Fruit fly (Drosophila melanogaster): ENCODE data around the gene BI-1.
A peak's percentile ranks its signal among the peaks of the same experiment; 100 is the strongest.

The BI-1 gene

DNA sequence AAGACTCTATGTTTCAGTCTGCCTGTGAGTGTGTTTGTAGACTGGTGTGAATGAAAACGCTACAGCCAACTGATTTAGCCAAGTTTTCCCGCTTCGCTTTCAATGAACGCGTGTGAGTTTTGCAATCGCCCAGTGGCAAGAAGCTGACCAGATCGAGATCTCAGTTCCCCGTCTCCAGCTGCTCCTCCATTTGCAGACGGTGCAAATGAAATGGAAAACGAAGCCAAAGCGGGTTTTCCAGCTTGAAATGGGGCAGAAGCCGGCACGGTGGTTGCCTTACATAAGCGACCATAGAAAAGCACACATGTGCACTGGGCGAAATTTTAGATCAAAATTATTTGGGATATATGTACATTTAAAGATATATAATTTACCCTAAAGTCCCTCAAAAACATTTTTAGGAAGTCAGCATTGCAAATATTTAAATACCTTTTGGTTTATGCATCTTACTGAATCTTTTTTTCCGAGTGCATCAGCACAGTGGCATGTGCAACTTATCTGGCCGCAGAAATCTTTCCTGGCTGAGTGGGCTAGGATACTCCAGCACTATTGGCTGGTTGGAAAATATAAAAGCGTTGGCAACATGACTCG lies 10.3 kb upstream of the BI-1 start, which contains the start of gene CG43059 (continued):
- TF ChIP-seq CG3032 (tag; optimal IDR thresholded peaks at IDR 0.05) (no peak), esn (GFP tag; optimal IDR thresholded peaks at IDR 0.05) (no peak), Sox102F (GFP tag; optimal IDR thresholded peaks at IDR 0.05) (no peak), cyc (GFP tag; optimal IDR thresholded peaks at IDR 0.05) (no peak), CG6808 (GFP tag; optimal IDR thresholded peaks at IDR 0.05) (no peak), CG4318 (GFP tag; optimal IDR thresholded peaks at IDR 0.05) (peak; percentile 65), Gug (GFP tag; IDR thresholded peaks at IDR 0.05) (peak; percentile 78), CG1621 (tag; optimal IDR thresholded peaks at IDR 0.05) (no peak), acj6 (GFP tag; optimal IDR thresholded peaks at IDR 0.05) (peak; percentile 38), CG10669 (GFP tag; optimal IDR thresholded peaks at IDR 0.05) (no peak), Eip75B (GFP tag; optimal IDR thresholded peaks at IDR 0.05) (peak; percentile 32), Ets96B (tag; optimal IDR thresholded peaks at IDR 0.05) (no peak), Eip93F (GFP tag; optimal IDR thresholded peaks at IDR 0.05) (no peak), Blimp-1 (GFP tag; optimal IDR thresholded peaks at IDR 0.05) (no peak), achi (GFP tag; optimal IDR thresholded peaks at IDR 0.05) (peak; percentile 64), CG6163 (GFP tag; IDR thresholded peaks at IDR 0.05) (peak; percentile 87)

DNA sequence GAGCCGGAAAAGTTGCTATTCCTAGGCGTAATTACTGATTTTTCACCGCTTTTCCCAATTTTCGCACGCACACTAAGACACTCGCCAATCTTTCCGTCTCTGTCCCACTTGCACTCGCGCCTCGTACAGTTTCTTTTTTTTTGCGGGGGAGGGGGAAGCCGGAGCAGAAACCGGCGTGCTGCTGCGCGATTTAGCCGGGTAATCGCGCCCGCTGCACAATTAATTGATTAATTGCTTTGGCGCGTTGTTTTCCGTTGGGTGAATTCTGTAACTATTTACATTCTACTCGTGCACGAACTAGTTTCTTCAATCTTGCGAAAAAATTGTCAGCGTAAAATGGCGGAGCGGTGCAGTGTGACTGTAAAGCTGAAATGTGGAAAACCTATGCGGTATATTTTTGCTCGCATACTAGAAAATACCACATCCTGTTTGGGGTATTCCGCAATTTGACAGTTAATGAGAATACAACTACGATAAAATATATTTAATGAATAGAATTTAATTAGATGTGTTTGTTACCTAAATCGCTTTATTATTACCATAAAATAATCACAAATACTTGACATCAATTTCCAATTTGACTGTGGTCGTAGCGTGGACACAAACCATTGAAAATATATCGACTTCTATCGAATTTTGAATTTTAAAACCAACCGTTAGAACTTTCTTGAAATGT lies 6.5 kb upstream of the BI-1 start, which contains the start of gene Cpsf6:
Cpsf6 (minus strand) TSS at position 362 of the 676 bp plus-strand sequence.
- TF ChIP-seq CG11294 (GFP tag; IDR thresholded peaks at IDR 0.05) (no peak), Lpt (GFP tag; optimal IDR thresholded peaks at IDR 0.05) (no peak), CG3919 (GFP tag; optimal IDR thresholded peaks at IDR 0.05) (peak; percentile 40), CG11762 (GFP tag; optimal IDR thresholded peaks at IDR 0.05; ENCODE audit: insufficient read depth) (no peak), CG9139 (GFP tag; optimal IDR thresholded peaks at IDR 0.05) (peak; percentile 16), Ets21C (GFP tag; optimal IDR thresholded peaks at IDR 0.05) (peak; percentile 30), Eip93F (GFP tag; optimal IDR thresholded peaks at IDR 0.05) (peak; percentile 14), fd85E (GFP tag; optimal IDR thresholded peaks at IDR 0.05) (no peak), Eip75B (GFP tag; optimal IDR thresholded peaks at IDR 0.05) (peak; percentile 34), Hr4 (GFP tag; optimal IDR thresholded peaks at IDR 0.05) (peak; percentile 61), lz (GFP tag; optimal IDR thresholded peaks at IDR 0.05) (peak; percentile 41), CG7368 (GFP tag; optimal IDR thresholded peaks at IDR 0.05) (no peak), CG1621 (tag; optimal IDR thresholded peaks at IDR 0.05) (no peak), Smox (GFP tag; optimal IDR thresholded peaks at IDR 0.05) (peak; percentile 45), CG32006 (GFP tag; optimal IDR thresholded peaks at IDR 0.05) (peak; percentile 16), CG8632 (GFP tag; optimal IDR thresholded peaks at IDR 0.05) (no peak), CG8319 (GFP tag; optimal IDR thresholded peaks at IDR 0.05) (no peak), CG31627 (GFP tag; optimal IDR thresholded peaks at IDR 0.05) (peak; percentile 42), CG6276 (GFP tag; optimal IDR thresholded peaks at IDR 0.05) (no peak), CG15336 (GFP tag; IDR thresholded peaks at IDR 0.05) (no peak), OdsH (GFP tag; optimal IDR thresholded peaks at IDR 0.05) (peak; percentile 47), CG16779 (tag; optimal IDR thresholded peaks at IDR 0.05) (no peak), cyc (GFP tag; optimal IDR thresholded peaks at IDR 0.05) (peak; percentile 14), CG8119 (GFP tag; IDR thresholded peaks at IDR 0.05) (0 out of 3 replicates have a peak, but pooled peaks have one; percentile 27), CG4318 (GFP tag; optimal IDR thresholded peaks at IDR 0.05) (no peak), pdm3 (GFP tag; optimal IDR thresholded peaks at IDR 0.05) (peak; percentile 55), Sox102F (GFP tag; optimal IDR thresholded peaks at IDR 0.05) (peak; percentile 36), vri (GFP tag; optimal IDR thresholded peaks at IDR 0.05) (no peak), Eip78C (GFP tag) (peak; percentile 74), Gug (GFP tag; IDR thresholded peaks at IDR 0.05) (peak; percentile 49; the same call in 1 of the 2 replicates), ss (GFP tag; optimal IDR thresholded peaks at IDR 0.05) (peak; percentile 46 to 58), CG11902 (GFP tag; optimal IDR thresholded peaks at IDR 0.05) (peak; percentile 7), achi (GFP tag; optimal IDR thresholded peaks at IDR 0.05) (peak; percentile 10), acj6 (GFP tag; optimal IDR thresholded peaks at IDR 0.05) (peak; percentile 44), CG3032 (tag; optimal IDR thresholded peaks at IDR 0.05) (peak; percentile 57), CG10631 (GFP tag; optimal IDR thresholded peaks at IDR 0.05) (peak; percentile 47), spab (GFP tag; optimal IDR thresholded peaks at IDR 0.05) (no peak), Hr39 (GFP tag; optimal IDR thresholded peaks at IDR 0.05) (peak; percentile 48), fd59A (GFP tag; optimal IDR thresholded peaks at IDR 0.05) (no peak), Sox15 (GFP tag; optimal IDR thresholded peaks at IDR 0.05) (no peak), CG6808 (GFP tag; optimal IDR thresholded peaks at IDR 0.05) (peak; percentile 8), CG34406 (GFP tag; optimal IDR thresholded peaks at IDR 0.05) (no peak)
